Worm (Caenorhabditis elegans) whole organism, L1 larva: ENCODE results near the gene cyp-13A3.

Source experiments
- C16A3.4 ChIP-seq: fragments of 150-350 bp; optimal IDR thresholded peaks from 2 replicates; lab custom pipeline; 2014; ENCODE audit warnings: missing biosample characterization, missing genetic modification characterization
- ama-1 ChIP-seq: fragments of 150-350 bp; optimal IDR thresholded peaks from 2 replicates; lab custom pipeline; 2014
- efl-3 ChIP-seq: fragments of 200-800 bp; sonication (Bioruptor generic); optimal IDR thresholded peaks from 2 replicates; lab custom pipeline; 2018; ENCODE audit warnings: mild to moderate bottlenecking, missing genetic modification characterization, missing compliant biosample characterization
- elt-3 ChIP-seq, 6 experiments: fragments of 150-350 bp in 1 of 6; sonication (generic microtip); optimal IDR thresholded peaks; 2 replicates each; lab custom pipeline; 2017 to 2018; ENCODE audit warnings: missing biosample characterization in 6 of 6, missing genetic modification characterization in 6 of 6, inconsistent platforms in 1 of 6
- hpl-2 ChIP-seq: fragments of 150-350 bp; optimal IDR thresholded peaks from 2 replicates; lab custom pipeline; 2014; ENCODE audit warnings: missing biosample characterization, missing genetic modification reagents, missing genetic modification characterization
- nhr-11 ChIP-seq: fragments of 150-350 bp; optimal IDR thresholded peaks from 2 replicates; lab custom pipeline; 2014; ENCODE audit warnings: missing biosample characterization, missing genetic modification characterization
- nhr-28 ChIP-seq: fragments of 150-350 bp; optimal IDR thresholded peaks from 2 replicates; lab custom pipeline; 2014; ENCODE audit warnings: missing biosample characterization, missing genetic modification characterization

- TF ChIP-seq elt-3 (tag; optimal IDR thresholded peaks at IDR 0.05; lab: Kevin White, UChicago) (no peak), ama-1 (lab: Kevin White, UChicago) (no peak), nhr-28 (tag; lab: Kevin White, UChicago) (no peak), hpl-2 (GFP tag; lab: Kevin White, UChicago) (no peak), C16A3.4 (tag; lab: Kevin White, UChicago) (no peak), nhr-11 (tag; lab: Kevin White, UChicago) (no peak), efl-3 (no peak)
Measured at ce11 chrII:9841985-9842505, 48.9 kb upstream of the cyp-13A3 start, which contains the start of gene rnh-1.2.
